Comparison of ENCODE assay signal across 3 fruit fly cellular contexts in genomic region chr3R:11847379-11847778, dm6.
TF ChIP-seq lines count a peak whose summit lies in the region.

No protein-coding gene starts in this region.

- TF ChIP-seq CTCF in whole organism, embryonic (GFP tag; optimal IDR thresholded peaks at IDR 0.05; lab: Kevin White, UChicago): no peak

TF ChIP-seq in whole organism, embryonic, 481 proteins besides CTCF, POLR2A, EP300 and RAD21 (continues in another document):
- TF ChIP-seq CG7839 (tag; optimal IDR thresholded peaks at IDR 0.05; lab: Kevin White, UChicago) (peak; percentile 2), B-H1 (GFP tag; IDR thresholded peaks at IDR 0.05; lab: Robert Waterston, UW) (no peak), dysf (GFP tag; IDR thresholded peaks at IDR 0.05; lab: Robert Waterston, UW) (0 out of 3 replicates have a peak, but pooled peaks have one; percentile 17), NC2β (GFP tag; optimal IDR thresholded peaks at IDR 0.05; lab: Kevin White, UChicago) (no peak), Sin3A (optimal IDR thresholded peaks at IDR 0.05; lab: Kevin White, UChicago) (no peak), Doc3 (GFP tag; IDR thresholded peaks at IDR 0.05; lab: Robert Waterston, UW; ENCODE audit: partially characterized antibody) (no peak), phol (tag; optimal IDR thresholded peaks at IDR 0.05; lab: Kevin White, UChicago) (peak; percentile 26), Oli (tag; optimal IDR thresholded peaks at IDR 0.05; lab: Kevin White, UChicago) (peak; percentile 6), CG14965 (GFP tag; optimal IDR thresholded peaks at IDR 0.05; lab: Kevin White, UChicago; ENCODE audit: borderline replicate concordance) (no peak), CG32767 (GFP tag; IDR thresholded peaks at IDR 0.05; lab: Robert Waterston, UW) (no peak), ci (GFP tag; IDR thresholded peaks at IDR 0.05; lab: Robert Waterston, UW) (peak; percentile 46; the same call in 2 of the 3 replicates), CG14667 (GFP tag; IDR thresholded peaks at IDR 0.05; lab: Robert Waterston, UW) (peak; percentile 16; the same call in 1 of the 2 replicates), Drgx (GFP tag; IDR thresholded peaks at IDR 0.05; lab: Robert Waterston, UW) (0 out of 2 replicates have a peak, but pooled peaks have one; percentile 17), CG12299 (tag; optimal IDR thresholded peaks at IDR 0.05; lab: Kevin White, UChicago) (no peak), Xrp1 (GFP tag; IDR thresholded peaks at IDR 0.05; lab: Robert Waterston, UW) (0 out of 2 replicates have a peak, but pooled peaks have one; percentile 11), CG4424 (GFP tag; optimal IDR thresholded peaks at IDR 0.05; lab: Kevin White, UChicago) (no peak), h (optimal IDR thresholded peaks at IDR 0.05; lab: Kevin White, UChicago) (no peak), her (GFP tag; optimal IDR thresholded peaks at IDR 0.05; lab: Kevin White, UChicago) (no peak), CG10979 (tag; optimal IDR thresholded peaks at IDR 0.05; lab: Kevin White, UChicago) (peak; percentile 1), dmrt99B (tag; optimal IDR thresholded peaks at IDR 0.05; lab: Kevin White, UChicago) (peak; percentile 36), CG3163 (GFP tag; optimal IDR thresholded peaks at IDR 0.05; lab: Kevin White, UChicago) (no peak), lab (GFP tag; optimal IDR thresholded peaks at IDR 0.05; lab: Kevin White, UChicago) (no peak), hth (optimal IDR thresholded peaks at IDR 0.05; lab: Kevin White, UChicago) (no peak), CG31365 (tag; optimal IDR thresholded peaks at IDR 0.05; lab: Kevin White, UChicago) (no peak), Hr51 (GFP tag; optimal IDR thresholded peaks at IDR 0.05; lab: Kevin White, UChicago) (peak in 1 of 2 experiments; percentile 21), row (GFP tag; IDR thresholded peaks at IDR 0.05; lab: Robert Waterston, UW) (0 out of 3 replicates have a peak, but pooled peaks have one; percentile 21), sr (GFP tag; IDR thresholded peaks at IDR 0.05; lab: Robert Waterston, UW) (no peak), ash1 (GFP tag; optimal IDR thresholded peaks at IDR 0.05; lab: Kevin White, UChicago) (no peak), Blimp-1 (GFP tag; optimal IDR thresholded peaks at IDR 0.05; lab: Kevin White, UChicago) (peak; percentile 26)

TF ChIP-seq in whole organism, prepupa, 60 proteins besides CTCF, POLR2A, EP300 and RAD21 (continues in another document):
- TF ChIP-seq Lpt (GFP tag; optimal IDR thresholded peaks at IDR 0.05; lab: Kevin White, UChicago): no peak
- peak; percentile 2 for TF ChIP-seq Hr4 (GFP tag; optimal IDR thresholded peaks at IDR 0.05; lab: Kevin White, UChicago)
- TF ChIP-seq CG9139 (GFP tag; optimal IDR thresholded peaks at IDR 0.05; lab: Kevin White, UChicago): no peak
- TF ChIP-seq eg (GFP tag; IDR thresholded peaks at IDR 0.05; lab: Robert Waterston, UW): peak; percentile 71; the same call in 2 of the 3 replicates
- TF ChIP-seq Met (GFP tag; optimal IDR thresholded peaks at IDR 0.05; lab: Kevin White, UChicago): no peak
- TF ChIP-seq Eip78C (GFP tag; lab: Kevin White, UChicago): peak; percentile 63
- no peak for TF ChIP-seq CG11762 (GFP tag; optimal IDR thresholded peaks at IDR 0.05; lab: Kevin White, UChicago; ENCODE audit: insufficient read depth)
- TF ChIP-seq CG6163 (GFP tag; IDR thresholded peaks at IDR 0.05; lab: Robert Waterston, UW): peak; percentile 49; the same call in 1 of the 3 replicates
- TF ChIP-seq acj6 (GFP tag; optimal IDR thresholded peaks at IDR 0.05; lab: Kevin White, UChicago): no peak
- no peak for TF ChIP-seq CG6854 (GFP tag; optimal IDR thresholded peaks at IDR 0.05; lab: Kevin White, UChicago)
- TF ChIP-seq CG6792 (GFP tag; optimal IDR thresholded peaks at IDR 0.05; lab: Kevin White, UChicago): no peak
- TF ChIP-seq fd85E (GFP tag; optimal IDR thresholded peaks at IDR 0.05; lab: Kevin White, UChicago): no peak
- TF ChIP-seq spab (GFP tag; optimal IDR thresholded peaks at IDR 0.05; lab: Kevin White, UChicago): peak; percentile 1
- peak; percentile 18 for TF ChIP-seq dsx (GFP tag; optimal IDR thresholded peaks at IDR 0.05; lab: Kevin White, UChicago; ENCODE audit: poor library complexity, severe bottlenecking)
- peak; percentile 2 for TF ChIP-seq CG6276 (GFP tag; optimal IDR thresholded peaks at IDR 0.05; lab: Kevin White, UChicago)
- no peak for TF ChIP-seq CG7368 (GFP tag; optimal IDR thresholded peaks at IDR 0.05; lab: Kevin White, UChicago)
- peak; percentile 10 for TF ChIP-seq CG3032 (tag; optimal IDR thresholded peaks at IDR 0.05; lab: Kevin White, UChicago)
- TF ChIP-seq CG4318 (GFP tag; optimal IDR thresholded peaks at IDR 0.05; lab: Kevin White, UChicago): peak; percentile 4
- TF ChIP-seq svp (GFP tag; lab: Kevin White, UChicago): peak; percentile 56
- peak; percentile 68 for TF ChIP-seq CG15336 (GFP tag; IDR thresholded peaks at IDR 0.05; lab: Robert Waterston, UW)
- no peak for TF ChIP-seq CG8632 (GFP tag; optimal IDR thresholded peaks at IDR 0.05; lab: Kevin White, UChicago)
- no peak for TF ChIP-seq ss (GFP tag; optimal IDR thresholded peaks at IDR 0.05; lab: Kevin White, UChicago)
- no peak for TF ChIP-seq net (GFP tag; optimal IDR thresholded peaks at IDR 0.05; lab: Kevin White, UChicago)
- no peak for TF ChIP-seq cyc (GFP tag; optimal IDR thresholded peaks at IDR 0.05; lab: Kevin White, UChicago)
- TF ChIP-seq Ets96B (tag; optimal IDR thresholded peaks at IDR 0.05; lab: Kevin White, UChicago): peak; percentile 4
- TF ChIP-seq CG6808 (GFP tag; optimal IDR thresholded peaks at IDR 0.05; lab: Kevin White, UChicago): no peak
- TF ChIP-seq esn (GFP tag; optimal IDR thresholded peaks at IDR 0.05; lab: Kevin White, UChicago): no peak
- TF ChIP-seq dac (GFP tag; optimal IDR thresholded peaks at IDR 0.05; lab: Kevin White, UChicago): peak; percentile 9
- no peak for TF ChIP-seq CG16779 (tag; optimal IDR thresholded peaks at IDR 0.05; lab: Kevin White, UChicago)
- TF ChIP-seq Hr39 (GFP tag; optimal IDR thresholded peaks at IDR 0.05; lab: Kevin White, UChicago): no peak
- TF ChIP-seq CG32006 (GFP tag; optimal IDR thresholded peaks at IDR 0.05; lab: Kevin White, UChicago): peak; percentile 60
- no peak for TF ChIP-seq Hr38 (GFP tag; optimal IDR thresholded peaks at IDR 0.05; lab: Kevin White, UChicago)
- TF ChIP-seq Eip93F (GFP tag; optimal IDR thresholded peaks at IDR 0.05; lab: Kevin White, UChicago): no peak

TF ChIP-seq in whole organism, pupa, 21 proteins besides CTCF, POLR2A, EP300 and RAD21:
- TF ChIP-seq CG15710 (tag; optimal IDR thresholded peaks at IDR 0.05; lab: Kevin White, UChicago): peak; percentile 33
- TF ChIP-seq gl (tag; optimal IDR thresholded peaks at IDR 0.05; lab: Kevin White, UChicago): no peak
- TF ChIP-seq CG8301 (tag; optimal IDR thresholded peaks at IDR 0.05; lab: Kevin White, UChicago): peak; percentile 33
- no peak for TF ChIP-seq Snoo (tag; optimal IDR thresholded peaks at IDR 0.05; lab: Kevin White, UChicago)
- peak; percentile 46; the same call in 1 of the 3 replicates for TF ChIP-seq CG4496 (GFP tag; IDR thresholded peaks at IDR 0.05; lab: Robert Waterston, UW)
- TF ChIP-seq fd96Ca (GFP tag; IDR thresholded peaks at IDR 0.05; lab: Robert Waterston, UW): 0 out of 3 replicates have a peak, but pooled peaks have one; percentile 12
- TF ChIP-seq Pif1A (GFP tag; optimal IDR thresholded peaks at IDR 0.05; lab: Kevin White, UChicago): no peak
- no peak for TF ChIP-seq CG34367 (tag; optimal IDR thresholded peaks at IDR 0.05; lab: Kevin White, UChicago)
- TF ChIP-seq CG10348 (GFP tag; IDR thresholded peaks at IDR 0.05; lab: Robert Waterston, UW): no peak
- peak; percentile 46 for TF ChIP-seq CG8159 (tag; optimal IDR thresholded peaks at IDR 0.05; lab: Kevin White, UChicago)
- TF ChIP-seq CG12605 (GFP tag; IDR thresholded peaks at IDR 0.05; lab: Robert Waterston, UW): peak; percentile 55; the same call in 1 of the 2 replicates
- TF ChIP-seq rn (GFP tag; IDR thresholded peaks at IDR 0.05; lab: Robert Waterston, UW): no peak
- TF ChIP-seq CG9948 (tag; optimal IDR thresholded peaks at IDR 0.05; lab: Kevin White, UChicago): peak; percentile 18
- peak; percentile 52 for TF ChIP-seq Ets98B (GFP tag; IDR thresholded peaks at IDR 0.05; lab: Robert Waterston, UW)
- peak; percentile 33 for TF ChIP-seq CG17806 (tag; optimal IDR thresholded peaks at IDR 0.05; lab: Kevin White, UChicago)
- TF ChIP-seq Pif1B (GFP tag; optimal IDR thresholded peaks at IDR 0.05; lab: Kevin White, UChicago): no peak
- peak; percentile 43 for TF ChIP-seq CG14655 (GFP tag; optimal IDR thresholded peaks at IDR 0.05; lab: Kevin White, UChicago)
- no peak for TF ChIP-seq EcR (GFP tag; optimal IDR thresholded peaks at IDR 0.05; lab: Kevin White, UChicago)
- TF ChIP-seq D1 (tag; optimal IDR thresholded peaks at IDR 0.05; lab: Kevin White, UChicago): no peak
- TF ChIP-seq CG13204 (GFP tag; optimal IDR thresholded peaks at IDR 0.05; lab: Kevin White, UChicago): no peak
- no peak for TF ChIP-seq CG32121 (GFP tag; IDR thresholded peaks at IDR 0.05; lab: Robert Waterston, UW)

Comparison
In these comparisons a context has a peak if more than half of its experiments do, and no peak if none do; other contexts are left out.
1. Of the 7 proteins assayed by ChIP-seq in both whole organism, embryonic and whole organism, prepupa: peak only in whole organism, embryonic: Blimp-1 and Sox102F; only in whole organism, prepupa: none; in both: none; in neither: 5.